Worm (Caenorhabditis elegans): ENCODE results near the gene wdr-4.

DNA sequence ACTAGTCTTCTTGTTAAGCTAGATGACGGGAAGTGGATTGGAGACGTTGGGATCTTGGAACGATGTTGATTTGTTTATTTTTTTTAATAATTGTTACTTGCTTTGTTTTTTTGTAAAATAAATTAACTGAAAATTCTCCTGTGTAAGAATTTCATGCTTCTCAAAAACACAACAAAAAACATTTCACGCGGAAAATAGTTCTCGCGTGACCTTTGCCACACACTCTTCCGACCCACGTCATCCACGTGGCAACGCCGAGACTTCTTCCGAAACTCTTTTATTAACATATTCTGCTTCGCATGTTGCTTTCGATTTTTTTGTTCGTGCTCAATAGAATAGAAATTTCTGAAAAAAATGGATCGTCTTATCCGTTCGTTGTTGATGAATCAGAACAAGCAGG, 14.0 kb upstream of the wdr-4 start, which contains the start of gene F37A4.5:
- TF ChIP-seq ama-1 (optimal IDR thresholded peaks at IDR 0.05): no peak
- TF ChIP-seq madf-2 (tag; optimal IDR thresholded peaks at IDR 0.05): no peak
- TF ChIP-seq nhr-11 (tag; optimal IDR thresholded peaks at IDR 0.05): no peak
- TF ChIP-seq dve-1 (tag; optimal IDR thresholded peaks at IDR 0.05): no peak
- TF ChIP-seq ztf-16 (tag; optimal IDR thresholded peaks at IDR 0.05): no peak
- no peak for TF ChIP-seq fkh-10 (GFP tag; optimal IDR thresholded peaks at IDR 0.05)
